Worm (Caenorhabditis elegans) whole organism, L4 larva: ENCODE measurements around the gene fipr-10.
A peak's percentile ranks its signal among the peaks of the same experiment; 100 is the strongest.

Source experiments
- D1046.2 ChIP-seq: fragments of 200-800 bp; sonication (Bioruptor generic); IDR thresholded peaks from 2 replicates; pipeline ENCODE4 v1.3.6; 2022; ENCODE audit warnings: missing genetic modification characterization, missing compliant biosample characterization
- F10B5.3 ChIP-seq: sonication (generic microtip); optimal IDR thresholded peaks from 2 replicates; lab custom pipeline; 2016; ENCODE audit warnings: mild to moderate bottlenecking, missing genetic modification characterization, missing compliant biosample characterization
- F26F4.8 ChIP-seq: fragments of 200-800 bp; sonication (Bioruptor generic); conservative IDR thresholded peaks from 2 replicates; pipeline ENCODE4 v1.3.6; 2022; ENCODE audit warnings: missing genetic modification characterization, missing compliant biosample characterization
- F37D6.2 ChIP-seq: sonication (generic microtip); optimal IDR thresholded peaks from 2 replicates; lab custom pipeline; 2016; ENCODE audit warnings: mild to moderate bottlenecking, missing genetic modification characterization, missing compliant biosample characterization
- T20F7.1 ChIP-seq: fragments of 200-800 bp; sonication (Bioruptor generic); optimal IDR thresholded peaks from 2 replicates; lab custom pipeline; 2018; ENCODE audit warnings: mild to moderate bottlenecking, missing genetic modification characterization, missing compliant biosample characterization
- Y5F2A.4 ChIP-seq: fragments of 200-800 bp; sonication (Bioruptor generic); optimal IDR thresholded peaks from 2 replicates; lab custom pipeline; 2018; ENCODE audit warnings: mild to moderate bottlenecking, missing genetic modification characterization, missing compliant biosample characterization
- aha-1 ChIP-seq: fragments of 150-350 bp; peaks from one replicate; lab custom pipeline; 2014; ENCODE audit warnings: missing biosample characterization, missing genetic modification characterization
- aly-2 ChIP-seq: sonication (generic microtip); optimal IDR thresholded peaks from 2 replicates; lab custom pipeline; 2018; ENCODE audit warnings: missing biosample characterization, missing genetic modification characterization
- ama-1 ChIP-seq: fragments of 150-350 bp; optimal IDR thresholded peaks from 2 replicates; lab custom pipeline; 2014; ENCODE audit warnings: inconsistent platforms, mixed read lengths
- ceh-62 ChIP-seq: sonication (generic microtip); optimal IDR thresholded peaks from 2 replicates; lab custom pipeline; 2017; ENCODE audit warnings: missing biosample characterization, missing genetic modification characterization
- ceh-82 ChIP-seq: sonication (generic microtip); optimal IDR thresholded peaks from 2 replicates; lab custom pipeline; 2017; ENCODE audit warnings: missing biosample characterization, missing genetic modification characterization
- ces-1 ChIP-seq: fragments of 150-350 bp; sonication (generic microtip); optimal IDR thresholded peaks from 4 replicates; lab custom pipeline; 2014; ENCODE audit warnings: missing biosample characterization, missing genetic modification reagents, missing genetic modification characterization
- daf-12 ChIP-seq: fragments of 150-350 bp; optimal IDR thresholded peaks from 2 replicates; lab custom pipeline; 2014; ENCODE audit warnings: missing biosample characterization, missing genetic modification reagents, missing genetic modification characterization
- daf-16 ChIP-seq, 3 experiments: sonication (generic microtip); optimal IDR thresholded peaks; 2 replicates each; lab custom pipeline; 2016 to 2017; ENCODE audit warnings: missing genetic modification characterization in 3 of 3, missing genetic modification reagents in 3 of 3, mild to moderate bottlenecking in 2 of 3, missing compliant biosample characterization in 2 of 3, missing biosample characterization in 1 of 3, moderate library complexity in 1 of 3
- fos-1 ChIP-seq: fragments of 150-350 bp; optimal IDR thresholded peaks from 2 replicates; lab custom pipeline; 2014; ENCODE audit warnings: missing biosample characterization, missing genetic modification characterization
- hlh-11 ChIP-seq: fragments of 200-800 bp; sonication (Bioruptor generic); optimal IDR thresholded peaks from 2 replicates; lab custom pipeline; 2018; ENCODE audit warnings: mild to moderate bottlenecking, missing genetic modification characterization, missing compliant biosample characterization
- jun-1 ChIP-seq: fragments of 150-350 bp; optimal IDR thresholded peaks from 2 replicates; lab custom pipeline; 2014; ENCODE audit warnings: missing biosample characterization, missing genetic modification reagents, missing genetic modification characterization
- lin-38 ChIP-seq: fragments of 200-800 bp; sonication (Bioruptor generic); IDR thresholded peaks from 2 replicates; pipeline ENCODE4 v1.3.6; 2022; ENCODE audit warnings: missing genetic modification reagents, missing genetic modification characterization, missing compliant biosample characterization
- lir-3 ChIP-seq: sonication (generic microtip); optimal IDR thresholded peaks from 2 replicates; lab custom pipeline; 2016; ENCODE audit warnings: mild to moderate bottlenecking, missing genetic modification characterization, missing compliant biosample characterization
- madf-5 ChIP-seq, 2 experiments: fragments of 200-800 bp; sonication (Bioruptor generic); IDR thresholded peaks; 2 replicates each; pipeline ENCODE4 v1.3.6; 2022; ENCODE audit warnings: missing compliant biosample characterization in 2 of 2, missing genetic modification characterization in 2 of 2
- mxl-3 ChIP-seq: fragments of 200-800 bp; sonication (Bioruptor generic); optimal IDR thresholded peaks from 2 replicates; lab custom pipeline; 2018; ENCODE audit warnings: mild to moderate bottlenecking, missing genetic modification characterization, missing compliant biosample characterization
- nhr-10 ChIP-seq: fragments of 150-350 bp; optimal IDR thresholded peaks from 2 replicates; lab custom pipeline; 2014; ENCODE audit warnings: missing biosample characterization, missing genetic modification characterization
- nhr-11 ChIP-seq: fragments of 150-350 bp; optimal IDR thresholded peaks from 2 replicates; lab custom pipeline; 2014; ENCODE audit warnings: missing biosample characterization, missing genetic modification characterization
- nhr-28 ChIP-seq: fragments of 150-350 bp; optimal IDR thresholded peaks from 2 replicates; lab custom pipeline; 2014; ENCODE audit warnings: missing biosample characterization, missing genetic modification characterization
- nhr-42 ChIP-seq: fragments of 200-800 bp; sonication (Bioruptor generic); IDR thresholded peaks from 2 replicates; pipeline ENCODE4 v1.3.6; 2022; ENCODE audit warnings: missing genetic modification characterization, missing compliant biosample characterization
- nhr-6 ChIP-seq: fragments of 150-350 bp; optimal IDR thresholded peaks from 2 replicates; lab custom pipeline; 2014; ENCODE audit warnings: missing biosample characterization, missing genetic modification characterization
- pha-4 ChIP-seq, 2 experiments: fragments of 150-350 bp in 1 of 2; fragments of 200-800 bp in 1 of 2; sonication (Bioruptor generic) in 1 of 2; IDR thresholded peaks in 1 of 2; optimal IDR thresholded peaks in 1 of 2; 2 replicates each; pipeline versions ENCODE4 v1.3.6 to Lab custom; 2014 to 2022; ENCODE audit warnings: missing genetic modification characterization in 2 of 2, missing genetic modification reagents in 2 of 2, missing biosample characterization in 1 of 2, missing compliant biosample characterization in 1 of 2
- pqm-1 ChIP-seq: sonication (generic microtip); optimal IDR thresholded peaks from 2 replicates; lab custom pipeline; 2017; ENCODE audit warnings: missing biosample characterization, missing genetic modification characterization
- set-16 ChIP-seq: fragments of 200-800 bp; sonication (Bioruptor generic); IDR thresholded peaks from 2 replicates; pipeline ENCODE4 v1.3.6; 2022; ENCODE audit warnings: missing genetic modification reagents, missing genetic modification characterization, missing compliant biosample characterization
- tag-97 ChIP-seq: fragments of 200-800 bp; sonication (Bioruptor generic); IDR thresholded peaks from 2 replicates; pipeline ENCODE4 v1.3.6; 2022; ENCODE audit warnings: missing genetic modification characterization, missing compliant biosample characterization
- unc-130 ChIP-seq: sonication (generic microtip); optimal IDR thresholded peaks from 2 replicates; lab custom pipeline; 2016; ENCODE audit warnings: missing genetic modification reagents, missing genetic modification characterization, missing compliant biosample characterization
- unc-39 ChIP-seq: sonication (generic microtip); optimal IDR thresholded peaks from 2 replicates; lab custom pipeline; 2017; ENCODE audit warnings: missing biosample characterization, missing genetic modification characterization
- unc-62 ChIP-seq, 3 experiments: fragments of 150-350 bp in 1 of 3; sonication (generic microtip); optimal IDR thresholded peaks in 2 of 3; peaks in 1 of 3; 1 replicate in 1 of 3; 2 replicates in 2 of 3; lab custom pipeline; 2014 to 2017; ENCODE audit warnings: missing biosample characterization in 3 of 3, missing genetic modification characterization in 3 of 3, missing genetic modification reagents in 3 of 3, missing genotype in 1 of 3
- zag-1 ChIP-seq: fragments of 150-350 bp; optimal IDR thresholded peaks from 2 replicates; lab custom pipeline; 2014; ENCODE audit warnings: missing biosample characterization, missing genetic modification characterization
- zip-11 ChIP-seq: fragments of 200-800 bp; sonication (Bioruptor generic); IDR thresholded peaks from 2 replicates; pipeline ENCODE4 v1.3.6; 2022; ENCODE audit warnings: missing genetic modification characterization, missing compliant biosample characterization
- ztf-11 ChIP-seq: fragments of 150-350 bp; optimal IDR thresholded peaks from 2 replicates; lab custom pipeline; 2014; ENCODE audit warnings: missing biosample characterization, missing genetic modification characterization
- ztf-7 ChIP-seq: fragments of 150-350 bp; optimal IDR thresholded peaks from 2 replicates; lab custom pipeline; 2014; ENCODE audit warnings: missing biosample characterization, missing genetic modification characterization

The fipr-10 gene

DNA sequence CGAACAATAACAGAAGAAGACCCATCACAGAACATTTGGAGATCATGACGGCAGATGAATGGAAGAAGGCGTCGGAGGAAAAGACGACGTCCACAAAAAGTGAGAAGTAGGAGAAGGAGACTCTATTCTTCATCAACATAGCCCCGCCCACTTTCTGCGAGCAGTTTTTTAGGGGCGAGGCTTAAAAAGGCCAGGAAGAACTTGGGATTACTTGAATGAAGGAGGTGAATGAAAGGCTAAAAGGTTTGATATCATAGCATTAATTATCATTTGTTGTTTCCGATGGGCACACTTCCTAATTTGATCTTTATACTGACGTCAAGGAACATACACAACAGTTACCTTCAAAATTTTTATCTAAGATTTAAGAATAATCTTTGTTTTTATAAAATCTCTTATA lies 34.9 kb downstream of the fipr-10 start, which contains the start of gene nlp-58:
Gene nlp-58 (minus strand): TSS at position 101 of the 400 bp plus-strand sequence.
- TF ChIP-seq ceh-62 (tag; lab: Kevin White, UChicago) (no peak), F37D6.2 (no peak), F26F4.8 (GFP tag; lab: Robert Waterston, UW) (no peak), lir-3 (tag; lab: Kevin White, UChicago) (no peak)
- TF ChIP-seq, all 104 proteins: peak for 0

DNA sequence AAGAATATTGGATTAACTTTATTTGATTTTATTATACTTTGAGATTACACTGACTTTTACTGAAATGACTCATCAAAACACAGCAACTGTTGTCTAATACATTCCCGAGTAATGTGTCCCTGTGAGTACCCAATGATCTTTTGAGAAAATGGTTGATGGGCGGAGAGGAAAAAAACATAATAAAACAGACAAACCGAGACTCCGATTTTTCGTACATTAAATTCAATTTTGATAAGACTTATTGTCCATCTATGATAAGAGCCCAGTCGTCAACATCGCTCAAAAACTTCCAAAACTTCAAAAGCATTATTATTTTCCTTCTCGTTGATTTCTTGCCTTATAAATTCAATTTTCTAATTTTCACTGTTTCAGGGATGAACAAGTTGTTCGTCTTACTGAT lies 36.9 kb downstream of the fipr-10 start, which contains the start of gene ttr-46:
Gene ttr-46 (plus strand): TSS at position 373 of the 400 bp plus-strand sequence.
- TF ChIP-seq pqm-1 (tag; lab: Kevin White, UChicago) = peak; percentile 63
- no peak for TF ChIP-seq nhr-6
- TF ChIP-seq nhr-28 (tag; lab: Kevin White, UChicago) = peak; percentile 53
- TF ChIP-seq daf-16 (GFP tag; optimal IDR thresholded peaks at IDR 0.05; lab: Kevin White, UChicago) = no peak
- TF ChIP-seq daf-16 (tag; optimal IDR thresholded peaks at IDR 0.05; lab: Kevin White, UChicago) = peak; percentile 65

DNA sequence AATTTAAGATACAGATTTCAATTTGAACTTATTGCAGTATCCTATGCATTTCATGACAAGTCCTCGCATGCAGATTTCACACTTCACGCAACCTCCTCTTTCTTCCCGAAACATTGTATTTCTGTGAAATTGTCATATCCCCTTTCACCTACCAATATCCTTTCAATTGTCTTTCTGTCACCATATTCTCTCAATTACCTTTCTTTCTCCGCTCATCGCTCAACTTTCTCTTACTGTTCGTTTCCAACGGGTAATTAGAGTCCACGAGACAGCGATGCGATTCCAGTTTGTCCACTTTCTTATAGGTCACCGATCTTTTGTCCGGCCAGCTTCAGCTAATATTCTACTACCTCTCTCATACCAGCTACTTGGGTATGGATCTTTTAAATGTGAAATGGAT lies 38.4 kb downstream of the fipr-10 start, which contains the start of gene mam-5:
Gene mam-5 (plus strand): TSS at position 304 of the 400 bp plus-strand sequence.
- peak; percentile 74 for TF ChIP-seq aha-1 (tag; lab: Kevin White, UChicago)
- no peak for TF ChIP-seq zip-11 (GFP tag; lab: Robert Waterston, UW)

DNA sequence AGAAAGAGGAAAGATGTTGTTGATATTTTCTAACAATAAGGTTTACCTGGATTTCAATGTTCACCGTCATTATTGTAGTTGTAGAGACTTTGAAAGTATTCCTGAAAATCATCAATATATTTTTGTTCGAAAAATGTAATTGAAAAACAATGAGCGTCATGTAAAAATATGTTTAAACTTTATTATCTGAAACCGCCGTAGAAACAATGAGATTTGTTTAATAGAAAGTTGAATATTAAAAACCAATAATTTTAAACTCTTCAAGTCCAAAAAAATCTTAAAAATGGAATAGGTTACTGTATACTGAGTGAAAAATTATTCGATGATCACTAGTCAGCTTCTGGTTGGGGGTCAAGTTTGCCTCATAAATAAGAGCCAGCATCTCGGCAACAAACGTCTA lies 44.3 kb downstream of the fipr-10 start, which contains the start of gene anmt-3:
Gene anmt-3 (minus strand): TSS at position 101 of the 400 bp plus-strand sequence.
- TF ChIP-seq F10B5.3 (no peak), set-16 (no peak), daf-12 (no peak), unc-130 (GFP tag; lab: Kevin White, UChicago) (no peak), zag-1 (tag; lab: Kevin White, UChicago) (no peak), nhr-42 (GFP tag; lab: Robert Waterston, UW) (no peak), ceh-82 (tag; lab: Kevin White, UChicago) (no peak), Y5F2A.4 (GFP tag; lab: Kevin White, UChicago) (no peak), ces-1 (GFP tag; lab: Kevin White, UChicago) (no peak), ztf-11 (tag; lab: Kevin White, UChicago) (no peak), jun-1 (tag; lab: Kevin White, UChicago) (no peak), F26F4.8 (GFP tag; lab: Robert Waterston, UW) (no peak)

DNA sequence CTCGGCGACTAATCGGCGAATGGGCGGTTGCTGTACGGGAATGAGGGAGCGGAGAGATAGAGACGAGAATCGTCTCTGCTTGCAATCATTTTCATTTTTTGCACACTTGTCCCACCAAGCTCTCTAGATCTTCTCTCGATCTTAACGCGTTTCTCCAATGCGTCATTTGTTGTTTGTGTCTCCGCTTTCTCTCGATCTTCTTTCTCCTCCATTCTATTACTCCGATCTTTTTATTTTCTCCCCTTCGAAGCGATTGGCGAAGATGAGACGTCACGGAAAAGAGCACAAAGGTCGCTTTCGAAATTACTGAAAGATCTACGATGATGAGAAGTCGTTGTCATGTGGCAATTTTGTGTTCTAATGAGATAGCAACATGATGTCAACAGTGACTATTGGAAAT lies 44.7 kb downstream of the fipr-10 start:
- TF ChIP-seq nhr-11 (tag; lab: Kevin White, UChicago) (peak; percentile 56), aly-2 (no peak), aha-1 (tag; lab: Kevin White, UChicago) (peak; percentile 21), hlh-11 (peak; percentile 58), daf-16 (GFP tag; optimal IDR thresholded peaks at IDR 0.05; lab: Kevin White, UChicago) (peak in 1 of 2 experiments; percentile 83), daf-16 (tag; optimal IDR thresholded peaks at IDR 0.05; lab: Kevin White, UChicago) (no peak), ceh-82 (tag; lab: Kevin White, UChicago) (no peak), unc-62 (GFP tag; optimal IDR thresholded peaks at IDR 0.05 in 1 of 2; lab: Kevin White, UChicago) (peak in 1 of 2 experiments; percentile 76), unc-62 (tag; optimal IDR thresholded peaks at IDR 0.05; lab: Kevin White, UChicago) (no peak)

DNA sequence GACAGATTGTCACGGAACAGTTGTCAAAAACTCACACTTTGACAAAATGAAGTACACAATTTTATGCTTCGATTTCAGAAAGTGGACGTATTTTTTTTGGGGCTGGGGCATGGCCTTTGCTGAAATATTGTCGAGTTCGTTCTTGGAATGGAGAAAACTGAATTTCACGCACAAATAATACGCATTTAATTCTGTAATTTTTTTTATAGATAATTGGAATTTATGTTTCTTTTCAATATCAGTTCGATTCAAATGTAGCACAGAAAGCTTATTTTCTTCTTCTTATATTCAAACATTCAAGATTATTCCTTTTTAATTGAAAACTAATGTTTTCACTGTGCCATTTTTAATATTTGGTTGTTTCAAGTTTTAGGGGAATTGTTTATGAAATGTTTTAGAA lies 46.4 kb downstream of the fipr-10 start, which contains the start of gene T07C12.10:
Gene T07C12.10 (minus strand): TSS at position 101 of the 400 bp plus-strand sequence.
- TF ChIP-seq madf-5 (GFP tag; IDR thresholded peaks at IDR 0.05; lab: Robert Waterston, UW) (no peak), nhr-10 (tag; lab: Kevin White, UChicago) (no peak), aly-2 (no peak), unc-39 (no peak), unc-62 (GFP tag; optimal IDR thresholded peaks at IDR 0.05 in 1 of 2; lab: Kevin White, UChicago) (no peak), unc-62 (tag; optimal IDR thresholded peaks at IDR 0.05; lab: Kevin White, UChicago) (no peak), lin-38 (GFP tag; lab: Robert Waterston, UW) (no peak), pha-4 (GFP tag; IDR thresholded peaks at IDR 0.05; lab: Robert Waterston, UW) (no peak), pha-4 (tag; optimal IDR thresholded peaks at IDR 0.05; lab: Kevin White, UChicago) (no peak), mxl-3 (GFP tag; lab: Kevin White, UChicago) (no peak), tag-97 (no peak), ztf-7 (no peak), T20F7.1 (GFP tag; lab: Kevin White, UChicago) (no peak), fos-1 (tag; lab: Kevin White, UChicago) (no peak), ama-1 (lab: Kevin White, UChicago) (no peak), D1046.2 (GFP tag; lab: Robert Waterston, UW) (no peak), lir-3 (tag; lab: Kevin White, UChicago) (no peak), F26F4.8 (GFP tag; lab: Robert Waterston, UW) (no peak)
